Worm (Caenorhabditis elegans): ENCODE measurements around the gene sru-19.

Gene sru-19

DNA sequence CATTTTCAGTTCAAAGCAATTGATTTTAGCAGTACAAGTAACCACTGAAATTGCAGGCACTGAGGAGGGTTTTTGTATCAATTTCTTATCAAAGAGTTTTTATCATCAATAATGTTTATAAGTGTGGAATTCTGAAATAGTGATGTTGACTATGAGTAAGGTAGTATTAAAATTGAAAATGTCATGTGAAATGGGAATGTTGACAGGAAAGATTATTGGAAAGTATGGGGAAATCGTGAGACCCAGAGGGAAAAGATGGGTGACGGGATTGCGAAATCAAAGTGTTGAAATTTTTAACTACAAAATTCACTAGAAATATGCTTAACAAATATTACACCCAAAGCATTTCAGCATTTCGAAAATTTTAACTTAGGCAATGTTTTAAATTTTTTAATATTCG, 28.9 kb downstream of the sru-19 start, which contains the start of gene F53B2.8 (continued):
- TF ChIP-seq lir-3 (tag; optimal IDR thresholded peaks at IDR 0.05) (no peak), snpc-1.2 (GFP tag; IDR thresholded peaks at IDR 0.05) (no peak), nhr-102 (tag; optimal IDR thresholded peaks at IDR 0.05) (peak; percentile 37), aly-2 (tag; optimal IDR thresholded peaks at IDR 0.05) (no peak), mdt-29 (GFP tag; IDR thresholded peaks at IDR 0.05) (no peak)

DNA sequence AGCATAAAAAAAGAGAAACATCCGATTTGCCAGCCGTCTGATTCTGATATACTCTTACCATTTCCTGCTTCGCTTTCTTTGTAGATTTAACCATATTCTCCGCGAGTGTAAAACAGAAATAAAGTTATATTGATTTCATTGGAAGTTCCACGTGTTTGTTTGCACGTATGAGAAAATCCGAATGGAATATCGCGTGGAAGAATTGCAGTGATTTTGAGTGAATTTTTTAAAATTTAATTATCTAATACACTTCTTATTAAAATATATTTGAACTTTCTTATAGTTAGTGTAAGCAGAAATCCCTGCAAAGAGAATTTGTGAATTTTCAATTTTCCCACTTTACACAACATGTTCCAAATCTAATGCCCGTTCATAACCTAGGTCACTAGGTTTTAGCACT, 32.7 kb downstream of the sru-19 start, which contains the start of gene F53B2.5:
F53B2.5 (minus strand) TSS at position 101 of the 400 bp plus-strand sequence.
- TF ChIP-seq duxl-1 (tag; optimal IDR thresholded peaks at IDR 0.05; ENCODE audit: poor library complexity) (no peak), daf-19 (GFP tag; conservative IDR thresholded peaks at IDR 0.05) (no peak), F37D6.2 (tag; optimal IDR thresholded peaks at IDR 0.05) (no peak), lin-15B (tag; optimal IDR thresholded peaks at IDR 0.05) (no peak), mdl-1 (tag; optimal IDR thresholded peaks at IDR 0.05) (no peak), lsy-2 (tag; optimal IDR thresholded peaks at IDR 0.05) (no peak), mxl-3 (GFP tag; optimal IDR thresholded peaks at IDR 0.05) (no peak), zip-2 (tag; optimal IDR thresholded peaks at IDR 0.05) (no peak), unc-39 (tag; optimal IDR thresholded peaks at IDR 0.05) (no peak), aly-2 (tag; optimal IDR thresholded peaks at IDR 0.05) (no peak), egl-27 (tag; optimal IDR thresholded peaks at IDR 0.05) (no peak), gei-8 (GFP tag; optimal IDR thresholded peaks at IDR 0.05) (no peak), sdz-12 (GFP tag; optimal IDR thresholded peaks at IDR 0.05) (no peak), tag-97 (GFP tag; IDR thresholded peaks at IDR 0.05) (no peak), ceh-28 (tag; optimal IDR thresholded peaks at IDR 0.05) (no peak), saeg-2 (GFP tag; IDR thresholded peaks at IDR 0.05) (no peak)

DNA sequence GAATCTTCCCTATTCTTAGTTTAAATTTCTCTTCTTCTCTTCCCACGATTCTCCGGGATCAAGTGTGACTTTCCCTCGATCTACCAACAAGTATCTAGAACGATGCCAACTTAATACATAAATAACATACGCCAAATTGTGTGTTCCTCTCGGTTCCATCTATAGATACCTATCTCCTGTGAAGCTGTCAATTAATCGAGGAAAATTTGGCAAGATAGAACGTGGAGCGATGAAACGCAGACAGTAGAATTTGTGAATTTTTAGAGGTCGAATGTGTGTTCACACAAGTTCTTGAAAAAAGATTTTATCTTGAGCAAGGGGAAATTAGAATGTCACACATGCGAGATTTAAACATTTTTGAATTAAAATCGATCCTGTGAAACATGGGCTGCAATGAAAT, 33.1 kb downstream of the sru-19 start:
- TF ChIP-seq ceh-44 (GFP tag; IDR thresholded peaks at IDR 0.05): no peak
- peak; percentile 21 for TF ChIP-seq aha-1 (tag)

DNA sequence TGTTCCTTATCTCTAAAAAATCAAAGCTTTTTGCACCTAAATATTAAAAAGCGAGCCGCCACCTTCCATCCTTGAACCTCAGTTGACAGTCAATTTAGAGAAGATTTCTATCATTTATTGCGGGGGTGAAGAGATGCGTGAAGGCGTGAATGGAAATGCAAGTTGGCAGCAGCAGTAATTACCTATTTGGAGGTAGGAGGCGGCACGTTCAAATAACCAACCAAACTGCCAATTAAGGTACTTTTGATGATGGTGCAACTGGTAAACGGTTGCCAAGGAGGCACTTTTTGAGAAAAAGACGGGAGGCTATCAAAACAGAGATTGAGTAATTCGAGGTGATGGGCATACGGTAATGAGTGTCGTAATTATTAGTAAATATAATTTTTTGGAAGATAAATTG, 38.0 kb downstream of the sru-19 start:
- TF ChIP-seq zfp-3 (GFP tag; conservative IDR thresholded peaks at IDR 0.05) (no peak), snpc-1.2 (GFP tag; IDR thresholded peaks at IDR 0.05) (no peak), ces-1 (GFP tag; optimal IDR thresholded peaks at IDR 0.05) (no peak), skn-1 (tag; optimal IDR thresholded peaks at IDR 0.05) (no peak), mdt-29 (GFP tag; IDR thresholded peaks at IDR 0.05) (no peak), ceh-20 (GFP tag; IDR thresholded peaks at IDR 0.05) (no peak), unc-39 (tag; optimal IDR thresholded peaks at IDR 0.05) (no peak), duxl-1 (tag; optimal IDR thresholded peaks at IDR 0.05; ENCODE audit: poor library complexity) (no peak), hlh-11 (tag; optimal IDR thresholded peaks at IDR 0.05) (no peak), lin-38 (GFP tag; IDR thresholded peaks at IDR 0.05) (no peak), mdl-1 (tag; optimal IDR thresholded peaks at IDR 0.05) (no peak), Y48G9A.11 (GFP tag; IDR thresholded peaks at IDR 0.05) (no peak)

DNA sequence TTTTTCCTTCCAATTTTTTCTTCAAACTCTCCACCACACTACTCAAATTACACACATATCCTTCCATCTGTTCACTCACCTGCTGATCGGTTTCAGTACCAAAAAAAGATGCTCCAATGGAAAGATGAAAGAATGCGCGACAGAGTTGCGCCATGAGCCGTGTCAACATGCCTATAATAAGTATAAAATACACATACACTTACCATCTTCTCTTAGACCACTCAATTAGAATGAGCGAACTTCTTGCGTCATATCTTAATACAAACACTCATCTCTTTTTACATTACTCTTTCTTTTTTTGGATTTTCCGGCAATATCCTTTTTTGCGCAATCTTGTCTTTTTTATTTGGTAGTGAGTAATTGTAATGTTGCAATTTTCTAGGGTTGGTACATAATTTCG, 39.4 kb downstream of the sru-19 start:
- no peak for TF ChIP-seq madf-9 (GFP tag; conservative IDR thresholded peaks at IDR 0.05)
- no peak for TF ChIP-seq ceh-62 (tag; optimal IDR thresholded peaks at IDR 0.05)
- no peak for TF ChIP-seq php-3 (GFP tag; IDR thresholded peaks at IDR 0.05)
- no peak for TF ChIP-seq F49E8.2 (tag; optimal IDR thresholded peaks at IDR 0.05; ENCODE audit: borderline replicate concordance)
- TF ChIP-seq aha-1 (tag): peak; percentile 67
- TF ChIP-seq unc-62 (GFP tag; optimal IDR thresholded peaks at IDR 0.05 in 1 of 2): peak in 1 of 2 experiments; percentile 57
- TF ChIP-seq unc-62 (tag; optimal IDR thresholded peaks at IDR 0.05): no peak
- TF ChIP-seq egl-43 (GFP tag; IDR thresholded peaks at IDR 0.05): no peak
